Worm (Caenorhabditis elegans) whole organism, young adult: Measurements from ENCODE around the gene F01G4.4.

Experiments
- B0035.1 ChIP-seq: sonication (generic microtip); optimal IDR thresholded peaks from 2 replicates; lab custom pipeline; 2016; ENCODE audit warnings: missing genetic modification characterization, mild to moderate bottlenecking, missing compliant biosample characterization, missing genotype, missing genetic modification reagents
- B0336.3 ChIP-seq: fragments of 200-800 bp; sonication (Bioruptor generic); IDR thresholded peaks from 2 replicates; pipeline ENCODE4 v1.3.6; 2022; ENCODE audit warnings: missing genetic modification characterization, missing compliant biosample characterization
- C06A6.2 ChIP-seq: fragments of 200-800 bp; sonication (Bioruptor generic); conservative IDR thresholded peaks from 2 replicates; pipeline ENCODE4 v1.3.6; 2022; ENCODE audit warnings: missing genetic modification characterization, missing compliant biosample characterization
- C17E4.6 ChIP-seq: fragments of 200-800 bp; sonication (Bioruptor generic); IDR thresholded peaks from 2 replicates; pipeline ENCODE4 v1.3.6; 2022; ENCODE audit warnings: missing genetic modification reagents, missing genetic modification characterization, missing compliant biosample characterization
- K11D2.4 ChIP-seq: fragments of 200-800 bp; sonication (Bioruptor generic); IDR thresholded peaks from 2 replicates; pipeline ENCODE4 v1.3.6; 2022; ENCODE audit warnings: missing genetic modification reagents, missing genetic modification characterization, missing compliant biosample characterization
- T26A5.8 ChIP-seq: sonication (generic microtip); optimal IDR thresholded peaks from 2 replicates; lab custom pipeline; 2016; ENCODE audit warnings: missing genetic modification characterization, missing compliant biosample characterization
- Y53F4B.3 ChIP-seq: fragments of 200-800 bp; sonication (Bioruptor generic); IDR thresholded peaks from 2 replicates; pipeline ENCODE4 v1.3.6; 2022; ENCODE audit warnings: missing genetic modification reagents, missing genetic modification characterization, missing compliant biosample characterization
- Y53G8AR.9 ChIP-seq: fragments of 200-800 bp; sonication (Bioruptor generic); conservative IDR thresholded peaks from 2 replicates; pipeline ENCODE4 v1.3.6; 2022; ENCODE audit warnings: missing genetic modification reagents, missing genetic modification characterization, missing compliant biosample characterization
- Y95B8A.8 ChIP-seq: fragments of 200-800 bp; sonication (Bioruptor generic); IDR thresholded peaks from 2 replicates; pipeline ENCODE4 v1.3.6; 2022; ENCODE audit warnings: missing genetic modification reagents, missing genetic modification characterization, missing compliant biosample characterization
- ama-1 ChIP-seq, 3 experiments: fragments of 150-350 bp in 1 of 3; sonication (generic microtip) in 2 of 3; optimal IDR thresholded peaks; 2 replicates each; lab custom pipeline; 2014 to 2018; ENCODE audit warnings: missing biosample characterization in 2 of 3, missing genetic modification characterization in 2 of 3, missing genetic modification reagents in 2 of 3
- athp-1 ChIP-seq: sonication (generic microtip); optimal IDR thresholded peaks from 2 replicates; lab custom pipeline; 2017; ENCODE audit warnings: mild to moderate bottlenecking, missing genetic modification characterization, missing compliant biosample characterization
- attf-5 ChIP-seq: fragments of 200-800 bp; sonication (Bioruptor generic); optimal IDR thresholded peaks from 2 replicates; lab custom pipeline; 2018; ENCODE audit warnings: mild to moderate bottlenecking, missing genetic modification characterization, missing compliant biosample characterization
- attf-6 ChIP-seq: fragments of 200-800 bp; sonication (Bioruptor generic); IDR thresholded peaks from 2 replicates; pipeline ENCODE4 v1.3.6; 2022; ENCODE audit warnings: missing genetic modification reagents, missing genetic modification characterization, missing compliant biosample characterization
- cebp-1 ChIP-seq, 2 experiments: fragments of 200-800 bp in 1 of 2; sonication (Bioruptor generic) in 1 of 2; sonication (generic microtip) in 1 of 2; IDR thresholded peaks in 1 of 2; optimal IDR thresholded peaks in 1 of 2; 2 replicates each; pipeline versions ENCODE4 v1.3.6 to Lab custom; 2017 to 2022; ENCODE audit warnings: missing compliant biosample characterization in 2 of 2, missing genetic modification characterization in 2 of 2, mild to moderate bottlenecking in 1 of 2, missing genetic modification reagents in 1 of 2, moderate library complexity in 1 of 2
- ceh-58 ChIP-seq: fragments of 200-800 bp; sonication (Bioruptor generic); IDR thresholded peaks from 2 replicates; pipeline ENCODE4 v1.3.6; 2022; ENCODE audit warnings: missing genetic modification characterization, missing compliant biosample characterization
- ceh-91 ChIP-seq: fragments of 200-800 bp; sonication (Bioruptor generic); IDR thresholded peaks from 2 replicates; pipeline ENCODE4 v1.3.6; 2022; ENCODE audit warnings: missing genetic modification reagents, missing genetic modification characterization, missing compliant biosample characterization
- die-1 ChIP-seq: sonication (generic microtip); optimal IDR thresholded peaks from 2 replicates; lab custom pipeline; 2016; ENCODE audit warnings: missing genotype, mild to moderate bottlenecking, missing genetic modification characterization, missing compliant biosample characterization
- dox-1 ChIP-seq: fragments of 200-800 bp; sonication (Bioruptor generic); IDR thresholded peaks from 2 replicates; pipeline ENCODE4 v1.3.6; 2022; ENCODE audit warnings: missing genetic modification reagents, missing genetic modification characterization, missing compliant biosample characterization
- dpff-1 ChIP-seq: sonication (generic microtip); optimal IDR thresholded peaks from 2 replicates; lab custom pipeline; 2017; ENCODE audit warnings: mild to moderate bottlenecking, missing genetic modification characterization, missing compliant biosample characterization
- ekl-4 ChIP-seq: fragments of 200-800 bp; sonication (Bioruptor generic); IDR thresholded peaks from 2 replicates; pipeline ENCODE4 v1.3.6; 2022; ENCODE audit warnings: missing genetic modification reagents, missing genetic modification characterization, missing compliant biosample characterization
- fkh-3 ChIP-seq: sonication (generic microtip); optimal IDR thresholded peaks from 2 replicates; lab custom pipeline; 2016; ENCODE audit warnings: mild to moderate bottlenecking, missing genetic modification characterization, missing compliant biosample characterization
- hlh-12 ChIP-seq: sonication (generic microtip); optimal IDR thresholded peaks from 2 replicates; lab custom pipeline; 2016; ENCODE audit warnings: missing genetic modification characterization, missing compliant biosample characterization
- hmg-1.2 ChIP-seq: fragments of 200-800 bp; sonication (Bioruptor generic); IDR thresholded peaks from 2 replicates; pipeline ENCODE4 v1.3.6; 2022; ENCODE audit warnings: missing genetic modification reagents, missing genetic modification characterization, missing compliant biosample characterization
- hsf-1 ChIP-seq: fragments of 200-800 bp; sonication (Bioruptor generic); IDR thresholded peaks from 2 replicates; pipeline ENCODE4 v1.3.6; 2022; ENCODE audit warnings: missing genetic modification reagents, missing genetic modification characterization, missing compliant biosample characterization
- let-526 ChIP-seq: fragments of 200-800 bp; sonication (Bioruptor generic); IDR thresholded peaks from 2 replicates; pipeline ENCODE4 v1.3.6; 2022; ENCODE audit warnings: missing genetic modification reagents, missing genetic modification characterization, missing compliant biosample characterization
- let-607 ChIP-seq, 2 experiments: fragments of 200-800 bp in 1 of 2; sonication (Bioruptor generic) in 1 of 2; sonication (generic microtip) in 1 of 2; optimal IDR thresholded peaks; 2 replicates each; lab custom pipeline; 2016 to 2018; ENCODE audit warnings: mild to moderate bottlenecking in 2 of 2, missing compliant biosample characterization in 2 of 2, missing genetic modification characterization in 2 of 2, moderate library complexity in 2 of 2, missing genotype in 1 of 2
- lin-26 ChIP-seq: fragments of 200-800 bp; sonication (Bioruptor generic); IDR thresholded peaks from 2 replicates; pipeline ENCODE4 v1.3.6; 2022; ENCODE audit warnings: missing genetic modification reagents, missing genetic modification characterization, missing compliant biosample characterization
- lin-54 ChIP-seq: fragments of 200-800 bp; sonication (Bioruptor generic); optimal IDR thresholded peaks from 2 replicates; lab custom pipeline; 2018; ENCODE audit warnings: mild to moderate bottlenecking, missing genetic modification characterization, missing compliant biosample characterization
- lir-1 ChIP-seq: fragments of 200-800 bp; sonication (Bioruptor generic); conservative IDR thresholded peaks from 2 replicates; pipeline ENCODE4 v1.3.6; 2022; ENCODE audit warnings: missing genetic modification reagents, missing genetic modification characterization, missing compliant biosample characterization
- lsl-1 ChIP-seq: fragments of 200-800 bp; sonication (Bioruptor generic); optimal IDR thresholded peaks from 2 replicates; lab custom pipeline; 2018; ENCODE audit warnings: mild to moderate bottlenecking, missing genetic modification characterization, moderate library complexity, missing compliant biosample characterization
- madf-3 ChIP-seq: fragments of 200-800 bp; sonication (Bioruptor generic); IDR thresholded peaks from 2 replicates; pipeline ENCODE4 v1.3.6; 2022; ENCODE audit warnings: missing genetic modification reagents, missing genetic modification characterization, missing compliant biosample characterization
- madf-6 ChIP-seq: fragments of 200-800 bp; sonication (Bioruptor generic); IDR thresholded peaks from 2 replicates; pipeline ENCODE4 v1.3.6; 2022; ENCODE audit warnings: missing genetic modification reagents, missing genetic modification characterization, missing compliant biosample characterization
- madf-8 ChIP-seq: fragments of 200-800 bp; sonication (Bioruptor generic); conservative IDR thresholded peaks from 2 replicates; pipeline ENCODE4 v1.3.6; 2022; ENCODE audit warnings: missing genetic modification reagents, missing genetic modification characterization, missing compliant biosample characterization
- mel-28 ChIP-seq: sonication (generic microtip); optimal IDR thresholded peaks from 2 replicates; lab custom pipeline; 2016; ENCODE audit warnings: borderline replicate concordance, mild to moderate bottlenecking, missing genetic modification characterization, missing compliant biosample characterization
- nfyb-1 ChIP-seq: fragments of 200-800 bp; sonication (Bioruptor generic); IDR thresholded peaks from 2 replicates; pipeline ENCODE4 v1.3.6; 2022; ENCODE audit warnings: missing genetic modification reagents, missing genetic modification characterization, missing compliant biosample characterization
- nhr-27 ChIP-seq: fragments of 200-800 bp; sonication (Bioruptor generic); optimal IDR thresholded peaks from 2 replicates; lab custom pipeline; 2018; ENCODE audit warnings: mild to moderate bottlenecking, missing genetic modification characterization, moderate library complexity, missing compliant biosample characterization
- nhr-80 ChIP-seq: sonication (generic microtip); optimal IDR thresholded peaks from 2 replicates; lab custom pipeline; 2016; ENCODE audit warnings: missing genetic modification characterization, missing compliant biosample characterization
- rcor-1 ChIP-seq: fragments of 200-800 bp; sonication (Bioruptor generic); IDR thresholded peaks from 2 replicates; pipeline ENCODE4 v1.3.6; 2022; ENCODE audit warnings: missing genetic modification reagents, missing genetic modification characterization, missing compliant biosample characterization
- rec-8 ChIP-seq, 2 experiments: sonication (generic microtip); optimal IDR thresholded peaks; 2 replicates each; lab custom pipeline; 2016; ENCODE audit warnings: mild to moderate bottlenecking in 2 of 2, missing genetic modification characterization in 2 of 2, missing genetic modification reagents in 2 of 2, missing genotype in 2 of 2, missing biosample characterization in 1 of 2, missing compliant biosample characterization in 1 of 2, moderate library complexity in 1 of 2
- sea-2 ChIP-seq: fragments of 200-800 bp; sonication (Bioruptor generic); IDR thresholded peaks from 2 replicates; pipeline ENCODE4 v1.3.6; 2022; ENCODE audit warnings: missing genetic modification characterization, missing compliant biosample characterization
- somi-1 ChIP-seq: fragments of 200-800 bp; sonication (Bioruptor generic); optimal IDR thresholded peaks from 2 replicates; lab custom pipeline; 2018; ENCODE audit warnings: mild to moderate bottlenecking, missing genetic modification characterization, missing compliant biosample characterization
- unc-130 ChIP-seq: sonication (generic microtip); optimal IDR thresholded peaks from 2 replicates; lab custom pipeline; 2016; ENCODE audit warnings: missing genetic modification reagents, missing genetic modification characterization, missing compliant biosample characterization
- unc-62 ChIP-seq: fragments of 150-350 bp; optimal IDR thresholded peaks from 2 replicates; lab custom pipeline; 2014; ENCODE audit warnings: missing biosample characterization, missing genetic modification reagents, missing genetic modification characterization
- xnd-1 ChIP-seq: sonication (generic microtip); optimal IDR thresholded peaks from 2 replicates; lab custom pipeline; 2016; ENCODE audit warnings: missing genotype, missing genetic modification reagents, missing genetic modification characterization, missing compliant biosample characterization
- ztf-6 ChIP-seq: fragments of 200-800 bp; sonication (Bioruptor generic); IDR thresholded peaks from 2 replicates; pipeline ENCODE4 v1.3.6; 2022; ENCODE audit warnings: missing genetic modification reagents, missing genetic modification characterization, missing compliant biosample characterization

Gene F01G4.4

DNA sequence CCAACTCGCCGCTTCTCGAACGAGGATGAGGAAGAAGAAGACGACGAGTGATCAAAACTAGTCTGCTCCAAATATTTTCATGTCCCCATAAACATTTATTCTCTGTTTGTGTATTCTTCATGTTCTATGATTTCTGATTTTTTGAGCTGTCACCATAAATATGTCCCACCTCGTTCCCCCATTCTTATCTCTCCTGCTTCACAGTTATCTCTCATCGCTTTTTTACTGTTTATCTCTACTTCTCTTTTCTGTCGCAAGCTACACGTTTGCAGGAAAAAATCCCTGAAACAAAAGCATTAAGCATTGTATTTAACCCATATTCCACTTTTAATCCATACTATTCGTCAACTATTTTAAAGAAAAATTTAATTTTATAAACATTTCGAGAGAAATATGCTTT, 12.4 kb upstream of the F01G4.4 start:
- no peak for TF ChIP-seq somi-1 (GFP tag; lab: Kevin White, UChicago)
- TF ChIP-seq nhr-80 (tag; lab: Kevin White, UChicago): peak; percentile 45
- no peak for TF ChIP-seq ama-1 (optimal IDR thresholded peaks at IDR 0.05; lab: Kevin White, UChicago)
- TF ChIP-seq ama-1 (GFP tag; optimal IDR thresholded peaks at IDR 0.05; lab: Kevin White, UChicago): peak in 1 of 2 experiments; percentile 44
- peak; percentile 29; the same call in 1 of the 2 replicates for TF ChIP-seq hmg-1.2 (GFP tag; lab: Robert Waterston, UW)
- TF ChIP-seq cebp-1 (GFP tag; IDR thresholded peaks at IDR 0.05; lab: Robert Waterston, UW): no peak
- no peak for TF ChIP-seq cebp-1 (tag; optimal IDR thresholded peaks at IDR 0.05; lab: Kevin White, UChicago)
- peak in 1 of 2 experiments; percentile 8 for TF ChIP-seq let-607 (tag; optimal IDR thresholded peaks at IDR 0.05; lab: Kevin White, UChicago)

ce11 chrIV:11131268-11131667, 11.9 kb upstream of the F01G4.4 start, which contains the start of gene ard-1:
Gene ard-1, plus strand, starts transcription at chrIV:11131279.
- TF ChIP-seq B0035.1 (tag; lab: Kevin White, UChicago): no peak
- no peak for TF ChIP-seq rcor-1 (GFP tag; lab: Robert Waterston, UW)
- TF ChIP-seq lin-26: no peak
- TF ChIP-seq lin-54 (GFP tag; lab: Kevin White, UChicago): no peak
- TF ChIP-seq C17E4.6 (GFP tag; lab: Robert Waterston, UW): no peak
- TF ChIP-seq hsf-1 (GFP tag; lab: Robert Waterston, UW): 0 out of 2 replicates have a peak, but pooled peaks have one; percentile 15
- no peak for TF ChIP-seq nfyb-1 (GFP tag; lab: Robert Waterston, UW)
- no peak for TF ChIP-seq unc-130
- TF ChIP-seq athp-1 (tag; lab: Kevin White, UChicago): no peak
- TF ChIP-seq rec-8 (tag; optimal IDR thresholded peaks at IDR 0.05; lab: Kevin White, UChicago): no peak
- TF ChIP-seq sea-2 (GFP tag; lab: Robert Waterston, UW): no peak
- no peak for TF ChIP-seq attf-5 (GFP tag; lab: Kevin White, UChicago)
- TF ChIP-seq B0336.3: 0 out of 2 replicates have a peak, but pooled peaks have one; percentile 39
- no peak for TF ChIP-seq C06A6.2
- no peak for TF ChIP-seq die-1 (tag; lab: Kevin White, UChicago)
- TF ChIP-seq Y53F4B.3 (GFP tag; lab: Robert Waterston, UW): no peak
- no peak for TF ChIP-seq K11D2.4 (GFP tag; lab: Robert Waterston, UW)
- 0 out of 2 replicates have a peak, but pooled peaks have one; percentile 32 for TF ChIP-seq madf-3 (GFP tag; lab: Robert Waterston, UW)
- TF ChIP-seq madf-6: no peak
- no peak for TF ChIP-seq attf-6 (GFP tag; lab: Robert Waterston, UW)
- peak; percentile 10 for TF ChIP-seq xnd-1
- TF ChIP-seq madf-8: no peak
- no peak for TF ChIP-seq unc-62
- TF ChIP-seq T26A5.8: no peak
- TF ChIP-seq Y95B8A.8 (GFP tag; lab: Robert Waterston, UW): no peak
- no peak for TF ChIP-seq lsl-1 (GFP tag; lab: Kevin White, UChicago)
- TF ChIP-seq dpff-1: no peak
- no peak for TF ChIP-seq let-526 (GFP tag; lab: Robert Waterston, UW)

ce11 chrIV:11142314-11143227, 574 bp upstream of the F01G4.4 start, which contains the start of gene skih-2:
Gene skih-2, minus strand, starts transcription at chrIV:11142364.
- TF ChIP-seq hlh-12 (tag; lab: Kevin White, UChicago): no peak
- no peak for TF ChIP-seq ceh-58 (GFP tag; lab: Robert Waterston, UW)
- TF ChIP-seq dox-1 (GFP tag; lab: Robert Waterston, UW): no peak
- TF ChIP-seq mel-28 (tag; lab: Kevin White, UChicago): no peak
- no peak for TF ChIP-seq nhr-27 (tag; lab: Kevin White, UChicago)
- no peak for TF ChIP-seq Y53G8AR.9 (GFP tag; lab: Robert Waterston, UW)
- TF ChIP-seq nhr-80 (tag; lab: Kevin White, UChicago): no peak
- TF ChIP-seq lir-1 (GFP tag; lab: Robert Waterston, UW): no peak
- TF ChIP-seq ztf-6 (GFP tag; lab: Robert Waterston, UW): no peak
- TF ChIP-seq ekl-4 (GFP tag; lab: Robert Waterston, UW): 0 out of 2 replicates have a peak, but pooled peaks have one; percentile 15
- peak; percentile 73 for TF ChIP-seq ceh-91
- no peak for TF ChIP-seq fkh-3 (tag; lab: Kevin White, UChicago)
- TF ChIP-seq K11D2.4 (GFP tag; lab: Robert Waterston, UW): no peak
